Worm (Caenorhabditis elegans) whole organism, young adult: ENCODE data around the gene fut-8.

Experiments
- B0019.2 ChIP-seq: fragments of 200-800 bp; sonication (Bioruptor generic); conservative IDR thresholded peaks from 2 replicates; pipeline ENCODE4 v1.3.6; 2022; ENCODE audit warnings: missing genetic modification reagents, missing genetic modification characterization, missing compliant biosample characterization
- D2030.7 ChIP-seq: fragments of 200-800 bp; sonication (Bioruptor generic); IDR thresholded peaks from 2 replicates; pipeline ENCODE4 v1.3.6; 2022; ENCODE audit warnings: missing genetic modification reagents, missing genetic modification characterization, missing compliant biosample characterization
- F33H1.4 ChIP-seq: fragments of 200-800 bp; sonication (Bioruptor generic); IDR thresholded peaks from 2 replicates; pipeline ENCODE4 v1.3.6; 2022; ENCODE audit warnings: missing genetic modification reagents, missing genetic modification characterization, missing compliant biosample characterization
- F37B4.10 ChIP-seq: fragments of 200-800 bp; sonication (Bioruptor generic); IDR thresholded peaks from 2 replicates; pipeline ENCODE4 v1.3.6; 2022; ENCODE audit warnings: missing genetic modification characterization, missing compliant biosample characterization
- F39B2.1 ChIP-seq: fragments of 200-800 bp; sonication (Bioruptor generic); IDR thresholded peaks from 2 replicates; pipeline ENCODE4 v1.3.6; 2022; ENCODE audit warnings: missing genetic modification reagents, missing genetic modification characterization, missing compliant biosample characterization
- F49E8.2 ChIP-seq: sonication (generic microtip); optimal IDR thresholded peaks from 3 replicates; lab custom pipeline; 2017; ENCODE audit warnings: missing genetic modification characterization, mild to moderate bottlenecking, missing compliant biosample characterization, antibody characterized with exemption, moderate library complexity; ENCODE audit not compliant: insufficient read depth
- T07F8.4 ChIP-seq: sonication (generic microtip); optimal IDR thresholded peaks from 2 replicates; lab custom pipeline; 2016; ENCODE audit warnings: mild to moderate bottlenecking, missing genetic modification characterization, moderate library complexity, missing compliant biosample characterization
- Y53G8AR.9 ChIP-seq: fragments of 200-800 bp; sonication (Bioruptor generic); conservative IDR thresholded peaks from 2 replicates; pipeline ENCODE4 v1.3.6; 2022; ENCODE audit warnings: missing genetic modification reagents, missing genetic modification characterization, missing compliant biosample characterization
- Y79H2A.3 ChIP-seq: fragments of 200-800 bp; sonication (Bioruptor generic); conservative IDR thresholded peaks from 2 replicates; pipeline ENCODE4 v1.3.6; 2022; ENCODE audit warnings: missing genetic modification reagents, missing genetic modification characterization, missing compliant biosample characterization
- Y95B8A.8 ChIP-seq: fragments of 200-800 bp; sonication (Bioruptor generic); IDR thresholded peaks from 2 replicates; pipeline ENCODE4 v1.3.6; 2022; ENCODE audit warnings: missing genetic modification reagents, missing genetic modification characterization, missing compliant biosample characterization
- athp-1 ChIP-seq: sonication (generic microtip); optimal IDR thresholded peaks from 2 replicates; lab custom pipeline; 2017; ENCODE audit warnings: mild to moderate bottlenecking, missing genetic modification characterization, missing compliant biosample characterization
- attf-6 ChIP-seq: fragments of 200-800 bp; sonication (Bioruptor generic); IDR thresholded peaks from 2 replicates; pipeline ENCODE4 v1.3.6; 2022; ENCODE audit warnings: missing genetic modification reagents, missing genetic modification characterization, missing compliant biosample characterization
- ccch-3 ChIP-seq: fragments of 200-800 bp; sonication (Bioruptor generic); optimal IDR thresholded peaks from 2 replicates; lab custom pipeline; 2018; ENCODE audit warnings: mild to moderate bottlenecking, missing genetic modification characterization, missing compliant biosample characterization
- cebp-2 ChIP-seq: fragments of 200-800 bp; sonication (Bioruptor generic); IDR thresholded peaks from 2 replicates; pipeline ENCODE4 v1.3.6; 2022; ENCODE audit warnings: missing genetic modification characterization, missing compliant biosample characterization
- ceh-27 ChIP-seq: fragments of 200-800 bp; sonication (Bioruptor generic); optimal IDR thresholded peaks from 2 replicates; lab custom pipeline; 2018; ENCODE audit warnings: mild to moderate bottlenecking, missing genetic modification characterization, moderate library complexity, missing compliant biosample characterization
- ceh-58 ChIP-seq: fragments of 200-800 bp; sonication (Bioruptor generic); IDR thresholded peaks from 2 replicates; pipeline ENCODE4 v1.3.6; 2022; ENCODE audit warnings: missing genetic modification characterization, missing compliant biosample characterization
- ceh-79 ChIP-seq: sonication (generic microtip); optimal IDR thresholded peaks from 2 replicates; lab custom pipeline; 2017; ENCODE audit warnings: mild to moderate bottlenecking, missing genetic modification characterization, missing compliant biosample characterization
- dpff-1 ChIP-seq: sonication (generic microtip); optimal IDR thresholded peaks from 2 replicates; lab custom pipeline; 2017; ENCODE audit warnings: mild to moderate bottlenecking, missing genetic modification characterization, missing compliant biosample characterization
- egl-18 ChIP-seq: fragments of 200-800 bp; sonication (Bioruptor generic); IDR thresholded peaks from 2 replicates; pipeline ENCODE4 v1.3.6; 2022; ENCODE audit warnings: missing genetic modification reagents, missing genetic modification characterization, missing compliant biosample characterization
- egl-44 ChIP-seq: fragments of 200-800 bp; sonication (Bioruptor generic); IDR thresholded peaks from 2 replicates; pipeline ENCODE4 v1.3.6; 2022; ENCODE audit warnings: missing genetic modification reagents, missing genetic modification characterization, missing compliant biosample characterization
- ekl-4 ChIP-seq: fragments of 200-800 bp; sonication (Bioruptor generic); IDR thresholded peaks from 2 replicates; pipeline ENCODE4 v1.3.6; 2022; ENCODE audit warnings: missing genetic modification reagents, missing genetic modification characterization, missing compliant biosample characterization
- ets-4 ChIP-seq: fragments of 200-800 bp; sonication (Bioruptor generic); optimal IDR thresholded peaks from 2 replicates; lab custom pipeline; 2018; ENCODE audit warnings: mild to moderate bottlenecking, missing genetic modification characterization, missing compliant biosample characterization
- hlh-12 ChIP-seq: sonication (generic microtip); optimal IDR thresholded peaks from 2 replicates; lab custom pipeline; 2016; ENCODE audit warnings: missing genetic modification characterization, missing compliant biosample characterization
- hlh-26 ChIP-seq: fragments of 200-800 bp; sonication (Bioruptor generic); conservative IDR thresholded peaks from 2 replicates; pipeline ENCODE4 v1.3.6; 2022; ENCODE audit warnings: missing genetic modification reagents, missing genetic modification characterization, missing compliant biosample characterization
- hmg-20 ChIP-seq: fragments of 200-800 bp; sonication (Bioruptor generic); IDR thresholded peaks from 2 replicates; pipeline ENCODE4 v1.3.6; 2022; ENCODE audit warnings: missing genetic modification reagents, missing genetic modification characterization, missing compliant biosample characterization
- hsf-1 ChIP-seq: fragments of 200-800 bp; sonication (Bioruptor generic); IDR thresholded peaks from 2 replicates; pipeline ENCODE4 v1.3.6; 2022; ENCODE audit warnings: missing genetic modification reagents, missing genetic modification characterization, missing compliant biosample characterization
- lag-1 ChIP-seq: fragments of 200-800 bp; sonication (Bioruptor generic); IDR thresholded peaks from 2 replicates; pipeline ENCODE4 v1.3.6; 2022; ENCODE audit warnings: missing genetic modification reagents, missing genetic modification characterization, missing compliant biosample characterization
- let-607 ChIP-seq, 2 experiments: fragments of 200-800 bp in 1 of 2; sonication (Bioruptor generic) in 1 of 2; sonication (generic microtip) in 1 of 2; optimal IDR thresholded peaks; 2 replicates each; lab custom pipeline; 2016 to 2018; ENCODE audit warnings: mild to moderate bottlenecking in 2 of 2, missing compliant biosample characterization in 2 of 2, missing genetic modification characterization in 2 of 2, moderate library complexity in 2 of 2, missing genotype in 1 of 2
- lin-26 ChIP-seq: fragments of 200-800 bp; sonication (Bioruptor generic); IDR thresholded peaks from 2 replicates; pipeline ENCODE4 v1.3.6; 2022; ENCODE audit warnings: missing genetic modification reagents, missing genetic modification characterization, missing compliant biosample characterization
- lin-40 ChIP-seq: sonication (generic microtip); optimal IDR thresholded peaks from 2 replicates; lab custom pipeline; 2016; ENCODE audit warnings: missing genetic modification characterization, mild to moderate bottlenecking, missing compliant biosample characterization, missing genotype, missing genetic modification reagents
- lin-54 ChIP-seq: fragments of 200-800 bp; sonication (Bioruptor generic); optimal IDR thresholded peaks from 2 replicates; lab custom pipeline; 2018; ENCODE audit warnings: mild to moderate bottlenecking, missing genetic modification characterization, missing compliant biosample characterization
- madf-3 ChIP-seq: fragments of 200-800 bp; sonication (Bioruptor generic); IDR thresholded peaks from 2 replicates; pipeline ENCODE4 v1.3.6; 2022; ENCODE audit warnings: missing genetic modification reagents, missing genetic modification characterization, missing compliant biosample characterization
- madf-8 ChIP-seq: fragments of 200-800 bp; sonication (Bioruptor generic); conservative IDR thresholded peaks from 2 replicates; pipeline ENCODE4 v1.3.6; 2022; ENCODE audit warnings: missing genetic modification reagents, missing genetic modification characterization, missing compliant biosample characterization
- mel-28 ChIP-seq: sonication (generic microtip); optimal IDR thresholded peaks from 2 replicates; lab custom pipeline; 2016; ENCODE audit warnings: borderline replicate concordance, mild to moderate bottlenecking, missing genetic modification characterization, missing compliant biosample characterization
- nfya-1 ChIP-seq: sonication (generic microtip); optimal IDR thresholded peaks from 2 replicates; lab custom pipeline; 2017; ENCODE audit warnings: antibody characterized with exemption, missing compliant biosample characterization, missing genetic modification characterization, borderline replicate concordance; ENCODE audit not compliant: insufficient read depth
- nfyb-1 ChIP-seq: fragments of 200-800 bp; sonication (Bioruptor generic); IDR thresholded peaks from 2 replicates; pipeline ENCODE4 v1.3.6; 2022; ENCODE audit warnings: missing genetic modification reagents, missing genetic modification characterization, missing compliant biosample characterization
- nhr-120 ChIP-seq: fragments of 200-800 bp; sonication (Bioruptor generic); IDR thresholded peaks from 2 replicates; pipeline ENCODE4 v1.3.6; 2022; ENCODE audit warnings: missing genetic modification characterization, missing compliant biosample characterization
- nhr-27 ChIP-seq: fragments of 200-800 bp; sonication (Bioruptor generic); optimal IDR thresholded peaks from 2 replicates; lab custom pipeline; 2018; ENCODE audit warnings: mild to moderate bottlenecking, missing genetic modification characterization, moderate library complexity, missing compliant biosample characterization
- nhr-90 ChIP-seq: sonication (generic microtip); optimal IDR thresholded peaks from 2 replicates; lab custom pipeline; 2016; ENCODE audit warnings: missing genotype, mild to moderate bottlenecking, missing genetic modification characterization, missing compliant biosample characterization
- rpc-1 ChIP-seq, 2 experiments: fragments of 150-350 bp in 1 of 2; sonication (generic microtip) in 1 of 2; optimal IDR thresholded peaks; 2 replicates each; lab custom pipeline; 2014 to 2018; ENCODE audit warnings: missing biosample characterization in 1 of 2, missing genetic modification characterization in 1 of 2, missing genetic modification reagents in 1 of 2, missing genotype in 1 of 2
- tbx-9 ChIP-seq: sonication (generic microtip); optimal IDR thresholded peaks from 2 replicates; lab custom pipeline; 2016; ENCODE audit warnings: borderline replicate concordance, missing genetic modification characterization, inconsistent platforms, missing compliant biosample characterization
- unc-130 ChIP-seq: sonication (generic microtip); optimal IDR thresholded peaks from 2 replicates; lab custom pipeline; 2016; ENCODE audit warnings: missing genetic modification reagents, missing genetic modification characterization, missing compliant biosample characterization
- unc-62 ChIP-seq: fragments of 150-350 bp; optimal IDR thresholded peaks from 2 replicates; lab custom pipeline; 2014; ENCODE audit warnings: missing biosample characterization, missing genetic modification reagents, missing genetic modification characterization
- ztf-22 ChIP-seq: fragments of 200-800 bp; sonication (Bioruptor generic); optimal IDR thresholded peaks from 2 replicates; lab custom pipeline; 2018; ENCODE audit warnings: mild to moderate bottlenecking, missing genetic modification characterization, moderate library complexity, missing compliant biosample characterization
- ztf-25 ChIP-seq: fragments of 200-800 bp; sonication (Bioruptor generic); IDR thresholded peaks from 2 replicates; pipeline ENCODE4 v1.3.6; 2022; ENCODE audit warnings: missing genetic modification reagents, missing genetic modification characterization, missing compliant biosample characterization

The fut-8 gene

DNA sequence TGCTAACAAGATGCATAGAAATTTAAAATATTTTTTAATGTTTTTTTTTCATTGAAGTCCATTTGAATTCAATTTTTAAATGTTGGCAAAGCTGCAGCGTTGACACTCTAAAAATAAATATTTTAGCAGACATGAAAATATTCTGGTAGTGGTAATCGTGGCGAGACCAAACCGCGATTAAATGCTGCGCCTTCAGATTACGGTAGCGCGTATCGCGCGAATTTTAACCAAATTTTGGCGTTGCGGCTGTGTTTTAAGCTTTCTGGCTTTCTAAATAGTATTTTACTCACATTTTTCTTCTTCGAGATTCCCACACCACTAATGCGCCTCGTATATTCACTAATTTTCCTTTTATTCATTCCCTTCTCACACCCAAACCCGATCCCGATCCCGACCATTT, 5.8 kb upstream of the fut-8 start, which contains the start of gene cpg-4 (continued):
- TF ChIP-seq lag-1 (no peak), madf-8 (GFP tag; lab: Robert Waterston, UW) (peak; percentile 98), ccch-3 (GFP tag; lab: Kevin White, UChicago) (no peak), ztf-22 (GFP tag; lab: Kevin White, UChicago) (no peak), dpff-1 (tag; lab: Kevin White, UChicago) (no peak), ceh-79 (tag; lab: Kevin White, UChicago) (no peak), hlh-26 (GFP tag; lab: Robert Waterston, UW) (no peak), Y79H2A.3 (0 out of 2 replicates have a peak, but pooled peaks have one; percentile 20), nhr-27 (no peak), athp-1 (tag; lab: Kevin White, UChicago) (no peak), F49E8.2 (tag; lab: Kevin White, UChicago) (peak; percentile 69), Y95B8A.8 (GFP tag; lab: Robert Waterston, UW) (peak; percentile 73; the same call in 1 of the 2 replicates), mel-28 (no peak), ceh-58 (GFP tag; lab: Robert Waterston, UW) (no peak), nfyb-1 (no peak), lin-54 (GFP tag; lab: Kevin White, UChicago) (peak; percentile 68), ztf-25 (GFP tag; lab: Robert Waterston, UW) (no peak), nhr-90 (no peak), madf-3 (GFP tag; lab: Robert Waterston, UW) (peak; percentile 66; the same call in 1 of the 2 replicates), tbx-9 (tag; lab: Kevin White, UChicago) (no peak), cebp-2 (GFP tag; lab: Robert Waterston, UW) (no peak), D2030.7 (GFP tag; lab: Robert Waterston, UW) (peak; percentile 79), B0019.2 (GFP tag; lab: Robert Waterston, UW) (0 out of 2 replicates have a peak, but pooled peaks have one; percentile 25), lin-40 (tag; lab: Kevin White, UChicago) (no peak)

DNA sequence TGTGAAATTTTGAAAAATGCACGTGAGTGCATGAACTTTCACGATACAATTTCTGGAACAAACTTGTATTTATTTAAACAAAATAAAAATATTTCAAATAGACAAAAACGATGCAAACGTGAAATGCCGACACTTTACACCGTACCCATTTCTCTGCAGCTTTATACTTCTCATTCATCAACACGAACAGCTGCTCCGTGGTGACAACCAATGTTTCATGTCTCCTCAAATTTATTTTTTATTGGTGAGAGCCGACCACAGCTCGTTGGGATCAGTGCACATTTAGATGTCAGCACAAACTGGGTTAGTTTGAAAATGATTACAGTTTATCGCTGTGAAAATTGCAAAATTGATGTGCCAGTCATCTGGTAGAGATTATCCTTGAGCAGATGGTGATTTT, 5.3 kb upstream of the fut-8 start:
- TF ChIP-seq Y53G8AR.9 (GFP tag; lab: Robert Waterston, UW): no peak
- no peak for TF ChIP-seq lin-26
- TF ChIP-seq hsf-1: no peak
- no peak for TF ChIP-seq F39B2.1
- TF ChIP-seq nhr-27: no peak

DNA sequence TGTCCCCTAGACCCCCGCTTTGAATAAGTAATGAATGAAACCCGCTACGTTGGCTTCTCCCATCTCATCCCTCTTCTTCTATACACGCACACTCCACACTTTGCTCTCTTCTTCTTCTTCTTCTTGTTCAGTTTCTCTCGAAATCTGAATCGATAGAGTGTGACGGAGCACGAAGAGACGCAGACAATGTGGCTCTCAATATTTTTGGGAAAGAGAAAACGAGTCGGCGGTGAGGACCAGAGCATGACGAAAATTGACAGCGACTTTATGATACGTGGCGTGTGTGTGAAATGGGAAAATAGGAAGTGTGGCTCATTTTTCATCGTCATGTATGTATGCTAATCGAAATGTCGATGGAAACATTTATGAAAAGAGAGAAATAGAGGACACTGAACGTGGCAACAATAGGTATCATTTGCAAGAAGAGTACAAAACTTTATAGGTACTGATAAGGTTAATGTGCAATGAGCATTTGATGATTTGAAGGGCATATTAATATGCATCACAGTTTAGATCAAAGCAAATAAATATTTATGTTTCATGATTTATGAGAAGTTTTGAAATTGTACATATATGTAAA, 1.3 kb upstream of the fut-8 start:
- no peak for TF ChIP-seq unc-130 (GFP tag; lab: Kevin White, UChicago)
- peak; percentile 42 for TF ChIP-seq lin-40 (tag; lab: Kevin White, UChicago)
- no peak for TF ChIP-seq ekl-4
- TF ChIP-seq F37B4.10 (GFP tag; lab: Robert Waterston, UW): no peak
- no peak for TF ChIP-seq hlh-12
- TF ChIP-seq ceh-27 (GFP tag; lab: Kevin White, UChicago): peak; percentile 27
- TF ChIP-seq ceh-58 (GFP tag; lab: Robert Waterston, UW): no peak
- TF ChIP-seq B0019.2 (GFP tag; lab: Robert Waterston, UW): no peak
- TF ChIP-seq hmg-20: 0 out of 2 replicates have a peak, but pooled peaks have one; percentile 6
- TF ChIP-seq ccch-3 (GFP tag; lab: Kevin White, UChicago): no peak
- no peak for TF ChIP-seq nhr-120 (GFP tag; lab: Robert Waterston, UW)
- TF ChIP-seq let-607 (tag; optimal IDR thresholded peaks at IDR 0.05; lab: Kevin White, UChicago): peak; percentile 58 to 87
- no peak for TF ChIP-seq T07F8.4 (tag; lab: Kevin White, UChicago)
- TF ChIP-seq lin-26: no peak
- TF ChIP-seq ceh-79 (tag; lab: Kevin White, UChicago): no peak
- TF ChIP-seq unc-62 (GFP tag; lab: Kevin White, UChicago): peak; percentile 52
- no peak for TF ChIP-seq rpc-1 (optimal IDR thresholded peaks at IDR 0.05; lab: Kevin White, UChicago)
- TF ChIP-seq rpc-1 (tag; optimal IDR thresholded peaks at IDR 0.05; lab: Kevin White, UChicago): no peak
- TF ChIP-seq egl-18 (GFP tag; lab: Robert Waterston, UW): no peak
- TF ChIP-seq egl-44 (GFP tag; lab: Robert Waterston, UW): no peak
- TF ChIP-seq F33H1.4: no peak
- TF ChIP-seq attf-6 (GFP tag; lab: Robert Waterston, UW): no peak
- TF ChIP-seq nfya-1: no peak
- TF ChIP-seq ets-4: no peak
